Fruit fly (Drosophila melanogaster) whole organism, adult: Measurements from ENCODE around the gene Jhbp1.

Experiments
- CG11617 ChIP-seq: fragments of 200-800 bp; sonication (Bioruptor generic); optimal IDR thresholded peaks from 2 replicates; lab custom pipeline; 2017; ENCODE audit warnings: mild to moderate bottlenecking, missing biosample characterization, missing genetic modification reagents, missing genetic modification characterization
- CG12768 ChIP-seq: fragments of 200-800 bp; sonication (Bioruptor generic); optimal IDR thresholded peaks from 2 replicates; lab custom pipeline; 2017; ENCODE audit warnings: missing biosample characterization, missing genetic modification characterization, mild to moderate bottlenecking, moderate library complexity, missing genetic modification reagents
- CG14711 ChIP-seq: fragments of 200-800 bp; sonication (Bioruptor generic); optimal IDR thresholded peaks from 2 replicates; lab custom pipeline; 2018; ENCODE audit warnings: missing biosample characterization, mild to moderate bottlenecking, missing genetic modification characterization, moderate library complexity
- CG1620 ChIP-seq: fragments of 200-800 bp; sonication (Bioruptor generic); optimal IDR thresholded peaks from 2 replicates; lab custom pipeline; 2016; ENCODE audit warnings: missing biosample characterization, missing genetic modification characterization
- CG33017 ChIP-seq: fragments of 200-800 bp; sonication (Bioruptor generic); optimal IDR thresholded peaks from 2 replicates; lab custom pipeline; 2018; ENCODE audit warnings: missing biosample characterization, mild to moderate bottlenecking, missing genetic modification characterization, moderate library complexity
- CG5204 ChIP-seq: fragments of 200-800 bp; sonication (Bioruptor generic); optimal IDR thresholded peaks from 2 replicates; lab custom pipeline; 2016; ENCODE audit warnings: missing biosample characterization, missing genetic modification characterization
- CG7045 ChIP-seq: fragments of 200-800 bp; sonication (Bioruptor generic); optimal IDR thresholded peaks from 2 replicates; lab custom pipeline; 2017; ENCODE audit warnings: missing biosample characterization, mild to moderate bottlenecking, missing genetic modification characterization
- CG7101 ChIP-seq: fragments of 200-800 bp; sonication (Bioruptor generic); optimal IDR thresholded peaks from 2 replicates; lab custom pipeline; 2018; ENCODE audit warnings: missing biosample characterization, mild to moderate bottlenecking, missing genetic modification characterization, moderate library complexity
- Clk ChIP-seq: fragments of 200-800 bp; sonication (Bioruptor generic); optimal IDR thresholded peaks from 2 replicates; lab custom pipeline; 2017; ENCODE audit warnings: missing biosample characterization, missing genetic modification characterization
- Crg-1 ChIP-seq: fragments of 200-800 bp; sonication (Bioruptor generic); optimal IDR thresholded peaks from 2 replicates; lab custom pipeline; 2016; ENCODE audit warnings: missing biosample characterization, missing genetic modification characterization
- Hr96 ChIP-seq: fragments of 200-800 bp; sonication (Bioruptor generic); optimal IDR thresholded peaks from 2 replicates; lab custom pipeline; 2016; ENCODE audit warnings: missing biosample characterization, missing genetic modification characterization
- Mnt ChIP-seq: fragments of 200-800 bp; sonication (Bioruptor generic); optimal IDR thresholded peaks from 2 replicates; lab custom pipeline; 2016; ENCODE audit warnings: missing biosample characterization, mild to moderate bottlenecking, missing genetic modification characterization
- bab1 ChIP-seq: fragments of 200-800 bp; sonication (Bioruptor generic); optimal IDR thresholded peaks from 3 replicates; lab custom pipeline; 2019; ENCODE audit warnings: missing biosample characterization, mild to moderate bottlenecking, missing genetic modification characterization, moderate library complexity
- cic ChIP-seq: fragments of 200-800 bp; sonication (Bioruptor generic); optimal IDR thresholded peaks from 2 replicates; lab custom pipeline; 2017; ENCODE audit warnings: missing biosample characterization, mild to moderate bottlenecking, missing genetic modification characterization, moderate library complexity
- cnc ChIP-seq, 2 experiments: fragments of >200 bp; optimal IDR thresholded peaks; 2 replicates each; lab custom pipeline; 2017
- kay ChIP-seq: fragments of 200-800 bp; sonication (Bioruptor generic); peaks from one replicate; lab custom pipeline; 2016; ENCODE audit warnings: missing biosample characterization, missing genetic modification characterization, borderline replicate concordance
- ovo ChIP-seq: fragments of 200-800 bp; sonication (Bioruptor generic); optimal IDR thresholded peaks from 2 replicates; lab custom pipeline; 2016; ENCODE audit warnings: missing biosample characterization, missing genetic modification characterization
- pad ChIP-seq: fragments of 200-800 bp; sonication (Bioruptor generic); optimal IDR thresholded peaks from 3 replicates; lab custom pipeline; 2017; ENCODE audit warnings: missing biosample characterization, missing genetic modification characterization, mild to moderate bottlenecking, moderate library complexity, missing genetic modification reagents
- tj ChIP-seq: fragments of 200-800 bp; sonication (Bioruptor generic); optimal IDR thresholded peaks from 3 replicates; lab custom pipeline; 2017; ENCODE audit warnings: missing biosample characterization, mild to moderate bottlenecking, missing genetic modification characterization, moderate library complexity
- toe ChIP-seq: fragments of 200-800 bp; sonication (Bioruptor generic); optimal IDR thresholded peaks from 2 replicates; lab custom pipeline; 2016; ENCODE audit warnings: missing biosample characterization, missing genetic modification characterization

The Jhbp1 gene

DNA sequence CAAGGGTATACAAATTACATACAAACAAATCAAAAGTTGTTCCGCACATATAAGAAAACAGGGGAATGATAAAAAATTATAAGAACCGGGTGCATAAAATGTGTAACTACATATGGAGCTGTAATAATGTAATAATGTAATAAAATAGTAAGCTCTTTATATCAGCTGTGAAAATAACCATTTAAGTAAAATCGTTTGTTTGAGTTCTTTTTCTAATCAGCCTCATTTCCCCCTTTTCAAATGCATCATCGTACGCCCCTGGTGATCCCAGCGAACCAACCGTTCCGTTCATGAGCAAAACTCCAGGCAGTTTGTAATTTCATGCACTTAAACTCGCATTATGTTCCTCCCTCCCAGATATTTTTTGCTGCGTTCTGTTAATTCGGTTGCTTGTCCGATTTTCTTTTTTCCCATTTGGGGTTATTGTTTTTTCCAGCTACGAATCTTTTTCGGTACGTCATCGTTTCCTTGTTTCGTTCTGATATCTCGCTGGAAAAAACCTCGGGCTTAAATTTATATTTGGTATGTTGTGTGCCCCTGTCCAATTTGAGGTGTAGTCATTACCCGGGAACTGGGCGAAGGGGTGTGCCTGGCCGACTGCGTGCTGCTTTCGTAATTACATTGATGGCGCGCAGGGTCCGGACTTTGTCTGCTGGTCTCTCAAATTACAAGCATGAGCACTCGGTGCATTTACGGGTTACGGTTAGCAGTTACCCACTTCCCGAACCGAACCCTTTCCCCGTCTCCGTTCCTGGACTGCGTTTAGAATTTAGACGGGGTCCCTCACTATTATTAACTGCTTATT, 32.4 kb downstream of the Jhbp1 start:
- TF ChIP-seq bab1 (GFP tag; lab: Kevin White, UChicago) (peak; percentile 52), pad (GFP tag; lab: Kevin White, UChicago) (peak; percentile 11), CG33017 (no peak), Clk (GFP tag; lab: Kevin White, UChicago) (no peak), CG11617 (GFP tag; lab: Kevin White, UChicago) (no peak), cic (GFP tag; lab: Kevin White, UChicago) (no peak), Mnt (GFP tag; lab: Kevin White, UChicago) (no peak), toe (GFP tag; lab: Kevin White, UChicago) (no peak), cnc (optimal IDR thresholded peaks at IDR 0.05; lab: Kevin White, UChicago) (no peak), Hr96 (GFP tag; lab: Kevin White, UChicago) (no peak), CG7045 (no peak), ovo (GFP tag; lab: Kevin White, UChicago) (no peak), tj (GFP tag; lab: Kevin White, UChicago) (peak; percentile 93), CG14711 (tag; lab: Kevin White, UChicago) (peak; percentile 37), kay (GFP tag; lab: Kevin White, UChicago) (no peak), CG1620 (no peak), CG12768 (GFP tag; lab: Kevin White, UChicago) (no peak), CG5204 (no peak), CG7101 (tag; lab: Kevin White, UChicago) (peak; percentile 20), Crg-1 (no peak)

- TF ChIP-seq CG7045: no peak
- TF ChIP-seq CG11617 (GFP tag; lab: Kevin White, UChicago): no peak
- TF ChIP-seq tj (GFP tag; lab: Kevin White, UChicago): peak; percentile 67
- TF ChIP-seq Mnt (GFP tag; lab: Kevin White, UChicago): peak; percentile 13
- TF ChIP-seq CG33017: no peak
These were observed 33.5 kb downstream of the Jhbp1 start for dm6 chr3R:4998739-4999138.

dm6 chr3R:5000663-5001062, 35.4 kb downstream of the Jhbp1 start:
- peak; percentile 98 for TF ChIP-seq tj (GFP tag; lab: Kevin White, UChicago)
- TF ChIP-seq CG7045: no peak

DNA sequence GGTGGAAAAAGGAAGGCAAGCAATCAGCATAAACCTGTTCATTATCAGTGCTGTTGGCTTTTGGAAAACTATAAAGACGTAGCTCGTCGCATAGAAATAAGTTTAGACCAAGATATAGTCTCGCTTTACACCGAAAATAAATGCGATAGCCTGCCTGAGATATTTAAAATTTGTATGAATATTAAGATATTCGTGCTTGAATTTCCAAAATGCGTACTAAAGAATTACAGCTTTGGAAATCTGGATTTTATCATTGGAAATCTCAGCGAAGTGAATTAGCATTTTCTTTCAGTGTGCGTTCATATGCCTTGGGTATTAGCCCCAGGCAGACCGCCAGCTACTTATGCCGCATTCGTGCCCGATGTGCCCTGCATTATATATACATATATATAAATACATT, 44.9 kb downstream of the Jhbp1 start:
- TF ChIP-seq bab1 (GFP tag; lab: Kevin White, UChicago) (no peak), Crg-1 (no peak), Hr96 (GFP tag; lab: Kevin White, UChicago) (peak; percentile 3), CG14711 (tag; lab: Kevin White, UChicago) (no peak), ovo (GFP tag; lab: Kevin White, UChicago) (no peak), CG33017 (no peak), cic (GFP tag; lab: Kevin White, UChicago) (no peak), pad (GFP tag; lab: Kevin White, UChicago) (no peak), toe (GFP tag; lab: Kevin White, UChicago) (no peak), CG5204 (peak; percentile 37), CG7045 (peak; percentile 4), kay (GFP tag; lab: Kevin White, UChicago) (no peak), cnc (optimal IDR thresholded peaks at IDR 0.05; lab: Kevin White, UChicago) (no peak), CG7101 (tag; lab: Kevin White, UChicago) (peak; percentile 21), CG1620 (no peak)

DNA sequence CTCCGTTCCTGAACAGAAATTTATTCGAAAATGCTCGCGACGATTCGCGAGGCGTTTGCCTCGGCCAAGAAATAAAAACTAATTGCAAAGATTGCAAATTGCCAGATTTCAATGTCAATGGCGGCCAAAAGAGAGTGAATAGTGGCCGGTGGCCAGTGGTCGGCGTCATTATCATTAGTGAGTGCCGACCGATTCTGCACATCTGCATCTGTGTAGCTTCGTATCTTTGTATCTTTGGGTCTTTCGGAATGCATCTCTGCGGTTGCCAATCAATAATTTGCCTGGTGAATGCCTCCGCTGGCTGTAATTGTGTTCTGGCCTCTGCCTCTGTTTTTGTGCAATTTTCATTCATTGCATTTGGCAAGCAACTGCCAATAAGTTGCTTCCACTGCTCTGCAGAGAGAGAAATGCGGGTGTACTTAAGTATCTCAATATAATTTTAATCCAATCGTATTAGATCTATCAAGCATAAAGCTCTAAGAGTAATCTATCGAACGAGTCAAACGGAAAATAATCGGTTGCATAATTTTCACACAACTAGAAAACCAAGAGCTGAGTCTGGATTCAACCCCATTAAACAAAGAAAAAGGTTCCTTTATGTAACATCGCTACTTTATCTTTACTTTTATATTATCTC, 45.9 kb downstream of the Jhbp1 start, which contains the start of gene plh:
Gene plh, minus strand, starts transcription at position 51 of the 637 bp plus-strand sequence.
- TF ChIP-seq kay (GFP tag; lab: Kevin White, UChicago) (peak; percentile 7), CG5204 (peak; percentile 4), Crg-1 (no peak), CG7101 (tag; lab: Kevin White, UChicago) (no peak), toe (GFP tag; lab: Kevin White, UChicago) (peak; percentile 29), Mnt (GFP tag; lab: Kevin White, UChicago) (no peak), bab1 (GFP tag; lab: Kevin White, UChicago) (no peak), CG11617 (GFP tag; lab: Kevin White, UChicago) (no peak), cic (GFP tag; lab: Kevin White, UChicago) (no peak), CG14711 (tag; lab: Kevin White, UChicago) (no peak), Hr96 (GFP tag; lab: Kevin White, UChicago) (no peak), cnc (optimal IDR thresholded peaks at IDR 0.05; lab: Kevin White, UChicago) (no peak), CG7045 (no peak), CG1620 (no peak), tj (GFP tag; lab: Kevin White, UChicago) (no peak), pad (GFP tag; lab: Kevin White, UChicago) (no peak), CG12768 (GFP tag; lab: Kevin White, UChicago) (no peak)

DNA sequence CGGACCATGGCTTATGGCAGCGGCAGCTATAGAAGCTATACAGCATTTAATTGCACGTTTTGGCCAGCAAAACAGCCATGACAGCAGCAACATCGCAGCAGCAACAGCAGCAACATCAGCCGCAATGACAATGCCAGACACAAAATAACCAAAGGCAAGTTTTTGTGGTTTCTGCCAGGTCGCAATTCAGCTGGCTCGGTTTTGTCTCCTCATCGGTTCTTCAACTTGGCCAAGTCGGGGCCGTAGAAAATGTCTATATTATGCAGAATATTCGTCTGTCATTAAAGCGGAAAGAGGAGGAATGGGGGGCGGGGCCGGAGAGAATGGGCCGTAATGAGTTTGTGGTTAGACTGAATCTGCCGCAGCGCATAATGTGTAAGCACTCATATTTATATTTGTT, 46.7 kb downstream of the Jhbp1 start:
- TF ChIP-seq CG7045: no peak
- peak; percentile 93 for TF ChIP-seq tj (GFP tag; lab: Kevin White, UChicago)
- no peak for TF ChIP-seq cnc (optimal IDR thresholded peaks at IDR 0.05; lab: Kevin White, UChicago)
- TF ChIP-seq CG33017: no peak
- TF ChIP-seq CG7101 (tag; lab: Kevin White, UChicago): no peak
